Worm (Caenorhabditis elegans): ENCODE data around the gene R02E4.3.

DNA sequence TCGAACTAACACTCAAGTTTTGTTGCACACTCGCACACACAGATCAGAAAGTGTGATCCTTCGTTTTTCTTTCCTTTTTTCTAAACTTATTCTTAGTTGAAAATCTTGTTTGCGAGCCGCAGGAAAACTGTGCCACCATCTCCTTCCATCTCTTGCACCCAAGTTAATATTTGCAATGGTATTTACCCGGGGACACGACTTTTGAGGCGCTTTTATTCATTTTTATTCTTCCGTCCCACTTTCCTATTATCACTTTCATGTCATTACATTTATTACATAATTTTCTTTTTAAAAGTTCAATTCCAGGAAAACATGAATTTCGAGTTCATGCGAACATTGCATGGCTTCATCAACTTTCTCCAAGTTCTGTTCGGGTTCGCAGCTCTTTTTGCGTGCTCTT lies 13.1 kb upstream of the R02E4.3 start, which contains the start of gene F09F9.1:
- TF ChIP-seq T22C8.4 (GFP tag; IDR thresholded peaks at IDR 0.05), result no peak
- no peak for TF ChIP-seq ztf-23 (GFP tag; IDR thresholded peaks at IDR 0.05)
- no peak for TF ChIP-seq ref-1 (GFP tag; conservative IDR thresholded peaks at IDR 0.05)
- no peak for TF ChIP-seq flt-1 (GFP tag; IDR thresholded peaks at IDR 0.05)
- TF ChIP-seq klf-2 (GFP tag; conservative IDR thresholded peaks at IDR 0.05), result no peak
- TF ChIP-seq ztf-29 (GFP tag; IDR thresholded peaks at IDR 0.05), result no peak
- no peak for TF ChIP-seq med-1 (GFP tag; optimal IDR thresholded peaks at IDR 0.05; ENCODE audit: insufficient read depth)
- no peak for TF ChIP-seq cog-1 (tag; optimal IDR thresholded peaks at IDR 0.05)
- TF ChIP-seq tab-1 (GFP tag; IDR thresholded peaks at IDR 0.05), result no peak
